Worm (Caenorhabditis elegans) whole organism, late embryonic: ENCODE measurements around the gene ivd-1.
"Not testable (repeated sequence)": the region's sequence is repeated elsewhere in the genome, so short reads cannot be mapped to it uniquely, and the experiment has no call there.

Source experiments
- C08G9.2 ChIP-seq: sonication (generic microtip); optimal IDR thresholded peaks from 2 replicates; lab custom pipeline; 2016; ENCODE audit warnings: mild to moderate bottlenecking, missing genetic modification characterization, moderate library complexity, missing compliant biosample characterization
- C38D4.7 ChIP-seq: fragments of 200-800 bp; sonication (Bioruptor generic); optimal IDR thresholded peaks from 2 replicates; lab custom pipeline; 2018; ENCODE audit warnings: mild to moderate bottlenecking, missing genetic modification characterization, moderate library complexity, missing compliant biosample characterization
- F13H6.1 ChIP-seq: sonication (generic microtip); optimal IDR thresholded peaks from 2 replicates; lab custom pipeline; 2016; ENCODE audit warnings: missing genetic modification characterization, missing compliant biosample characterization
- ceh-14 ChIP-seq: sonication (generic microtip); optimal IDR thresholded peaks from 2 replicates; lab custom pipeline; 2016; ENCODE audit warnings: missing genotype, missing genetic modification characterization, missing compliant biosample characterization
- ceh-19 ChIP-seq: fragments of 200-800 bp; sonication (Bioruptor generic); optimal IDR thresholded peaks from 2 replicates; lab custom pipeline; 2018; ENCODE audit warnings: mild to moderate bottlenecking, missing genetic modification characterization, missing compliant biosample characterization
- ceh-2 ChIP-seq: sonication (generic microtip); optimal IDR thresholded peaks from 2 replicates; lab custom pipeline; 2016; ENCODE audit warnings: missing genotype, missing genetic modification characterization, missing compliant biosample characterization
- ceh-22 ChIP-seq: sonication (generic microtip); optimal IDR thresholded peaks from 2 replicates; lab custom pipeline; 2017; ENCODE audit warnings: missing biosample characterization, missing genetic modification characterization
- ceh-31 ChIP-seq: sonication (generic microtip); optimal IDR thresholded peaks from 2 replicates; lab custom pipeline; 2016; ENCODE audit warnings: missing genetic modification characterization, missing compliant biosample characterization
- ceh-6 ChIP-seq: fragments of 200-800 bp; sonication (Bioruptor generic); optimal IDR thresholded peaks from 2 replicates; lab custom pipeline; 2018; ENCODE audit warnings: mild to moderate bottlenecking, missing genetic modification characterization, missing compliant biosample characterization
- dmd-4 ChIP-seq: sonication (generic microtip); optimal IDR thresholded peaks from 2 replicates; lab custom pipeline; 2016; ENCODE audit warnings: borderline replicate concordance, missing genetic modification characterization, missing compliant biosample characterization
- elt-4 ChIP-seq: sonication (generic microtip); optimal IDR thresholded peaks from 2 replicates; lab custom pipeline; 2016; ENCODE audit warnings: missing genetic modification characterization, missing compliant biosample characterization
- eyg-1 ChIP-seq: sonication (generic microtip); optimal IDR thresholded peaks from 2 replicates; lab custom pipeline; 2016; ENCODE audit warnings: missing genotype, missing genetic modification characterization, missing compliant biosample characterization
- fax-1 ChIP-seq: sonication (generic microtip); optimal IDR thresholded peaks from 2 replicates; lab custom pipeline; 2016; ENCODE audit warnings: missing genotype, missing genetic modification characterization, missing compliant biosample characterization
- hlh-13 ChIP-seq: fragments of 200-800 bp; sonication (Bioruptor generic); optimal IDR thresholded peaks from 2 replicates; lab custom pipeline; 2018; ENCODE audit warnings: mild to moderate bottlenecking, missing genetic modification characterization, missing compliant biosample characterization
- hlh-30 ChIP-seq: sonication (generic microtip); optimal IDR thresholded peaks from 2 replicates; lab custom pipeline; 2017; ENCODE audit warnings: antibody characterized with exemption, missing genetic modification characterization, missing compliant biosample characterization; ENCODE audit not compliant: insufficient read depth
- hlh-8 ChIP-seq: sonication (generic microtip); optimal IDR thresholded peaks from 2 replicates; lab custom pipeline; 2016; ENCODE audit warnings: missing genotype, missing genetic modification characterization, missing compliant biosample characterization
- lin-11 ChIP-seq: fragments of 200-800 bp; sonication (Bioruptor generic); optimal IDR thresholded peaks from 2 replicates; lab custom pipeline; 2018; ENCODE audit warnings: mild to moderate bottlenecking, missing genetic modification characterization, missing compliant biosample characterization
- madf-2 ChIP-seq: sonication (generic microtip); optimal IDR thresholded peaks from 2 replicates; lab custom pipeline; 2017; ENCODE audit warnings: missing genetic modification characterization, missing compliant biosample characterization
- mec-3 ChIP-seq: sonication (generic microtip); optimal IDR thresholded peaks from 2 replicates; lab custom pipeline; 2016; ENCODE audit warnings: borderline replicate concordance, missing genetic modification characterization, missing compliant biosample characterization
- odd-2 ChIP-seq: sonication (generic microtip); optimal IDR thresholded peaks from 2 replicates; lab custom pipeline; 2017; ENCODE audit warnings: antibody characterized with exemption, mild to moderate bottlenecking, missing genetic modification characterization, missing compliant biosample characterization
- pax-1 ChIP-seq: fragments of 150-350 bp; optimal IDR thresholded peaks from 2 replicates; lab custom pipeline; 2014; ENCODE audit warnings: missing biosample characterization, missing genetic modification characterization
- pha-4 ChIP-seq: fragments of 150-350 bp; optimal IDR thresholded peaks from 2 replicates; lab custom pipeline; 2018; ENCODE audit warnings: missing biosample characterization, missing genetic modification reagents, missing genetic modification characterization
- pqm-1 ChIP-seq: sonication (generic microtip); optimal IDR thresholded peaks from 2 replicates; lab custom pipeline; 2016; ENCODE audit warnings: missing genetic modification characterization, missing compliant biosample characterization
- syd-9 ChIP-seq: sonication (generic microtip); optimal IDR thresholded peaks from 2 replicates; lab custom pipeline; 2016; ENCODE audit warnings: mild to moderate bottlenecking, missing genetic modification characterization, moderate library complexity, missing compliant biosample characterization
- tbx-2 ChIP-seq: sonication (generic microtip); optimal IDR thresholded peaks from 2 replicates; lab custom pipeline; 2016; ENCODE audit warnings: missing genetic modification characterization, missing compliant biosample characterization
- unc-86 ChIP-seq: sonication (generic microtip); optimal IDR thresholded peaks from 2 replicates; lab custom pipeline; 2016; ENCODE audit warnings: missing genetic modification characterization, missing compliant biosample characterization
- ztf-16 ChIP-seq: sonication (generic microtip); optimal IDR thresholded peaks from 2 replicates; lab custom pipeline; 2017; ENCODE audit warnings: missing genetic modification characterization, missing compliant biosample characterization

Gene ivd-1

ce11 chrIV:5068541-5068940, 20.1 kb downstream of the ivd-1 start, which contains the start of the genes R13H9.6 and rmd-6:
Gene R13H9.6 (minus strand): TSS chrIV:5068641.
Gene rmd-6 (plus strand): TSS chrIV:5068845.
- not testable (repeated sequence) for TF ChIP-seq dmd-4; tbx-2 (tag; lab: Kevin White, UChicago); lin-11 (tag; lab: Kevin White, UChicago)

- TF ChIP-seq odd-2, C08G9.2, pha-4 (tag; lab: Kevin White, UChicago): not testable (repeated sequence)
- TF ChIP-seq, all 69 proteins: peak for 0; not testable (repeated sequence) for 69
Observed at ce11 chrIV:5066887-5067286, 21.8 kb downstream of the ivd-1 start, which contains the start of gene ttbk-2.2. Gene ttbk-2.2 (minus strand): TSS chrIV:5066987.

- TF ChIP-seq unc-86, tbx-2, ceh-22 (tag; lab: Kevin White, UChicago): not testable (repeated sequence)
Observed at ce11 chrIV:5064961-5065360, 23.7 kb downstream of the ivd-1 start, which contains the start of gene msp-53. Gene msp-53 (minus strand): TSS chrIV:5065061.

ce11 chrIV:5063297-5063696, 25.4 kb downstream of the ivd-1 start:
- no peak for TF ChIP-seq mec-3 (tag; lab: Kevin White, UChicago)

ce11 chrIV:5062278-5062677, 26.4 kb downstream of the ivd-1 start, which contains the start of gene msp-57:
Gene msp-57 (plus strand): TSS chrIV:5062578.
- not testable (repeated sequence) for TF ChIP-seq hlh-8, hlh-30, dmd-4

- TF ChIP-seq ceh-19 = no peak
- TF ChIP-seq eyg-1 = no peak
- TF ChIP-seq madf-2 (tag; lab: Kevin White, UChicago) = no peak
- no peak for TF ChIP-seq pax-1
- TF ChIP-seq, all 69 proteins: peak for 0
Observed at ce11 chrIV:5060984-5061383, 27.7 kb downstream of the ivd-1 start, which contains the start of gene C09B9.7. Gene C09B9.7 (minus strand): TSS chrIV:5061084.

ce11 chrIV:5055964-5056588, 32.6 kb downstream of the ivd-1 start, which contains the start of gene msp-55:
Gene msp-55 (minus strand): TSS chrIV:5056014.
- TF ChIP-seq ceh-2 = no peak
- no peak for TF ChIP-seq hlh-30
- TF ChIP-seq syd-9 (tag; lab: Kevin White, UChicago) = no peak
- no peak for TF ChIP-seq ceh-31 (tag; lab: Kevin White, UChicago)
- no peak for TF ChIP-seq pha-4 (tag; lab: Kevin White, UChicago)
- no peak for TF ChIP-seq ztf-16 (tag; lab: Kevin White, UChicago)
- TF ChIP-seq ceh-14 (tag; lab: Kevin White, UChicago) = no peak
- TF ChIP-seq C38D4.7 = no peak
- TF ChIP-seq ceh-6 (GFP tag; lab: Kevin White, UChicago) = no peak
- no peak for TF ChIP-seq fax-1 (tag; lab: Kevin White, UChicago)
- no peak for TF ChIP-seq hlh-13 (GFP tag; lab: Kevin White, UChicago)
- TF ChIP-seq pqm-1 (tag; lab: Kevin White, UChicago) = no peak
- TF ChIP-seq odd-2 (tag; lab: Kevin White, UChicago) = no peak
- no peak for TF ChIP-seq elt-4 (tag; lab: Kevin White, UChicago)
- no peak for TF ChIP-seq F13H6.1 (tag; lab: Kevin White, UChicago)
- TF ChIP-seq hlh-8 = no peak
